Worm (Caenorhabditis elegans) whole organism, mixed stage, embryonic: ENCODE data around the gene C33F10.12.
A peak's percentile ranks its signal among the peaks of the same experiment; 100 is the strongest.

Experiments used
- M03D4.4 ChIP-seq: sonication (generic microtip); optimal IDR thresholded peaks from 2 replicates; lab custom pipeline; 2017; ENCODE audit warnings: mild to moderate bottlenecking, missing genetic modification characterization, missing compliant biosample characterization
- bed-3 ChIP-seq: fragments of 200-800 bp; sonication (Bioruptor generic); optimal IDR thresholded peaks from 3 replicates; lab custom pipeline; 2018; ENCODE audit warnings: mild to moderate bottlenecking, missing genetic modification characterization, moderate library complexity, missing compliant biosample characterization
- blmp-1 ChIP-seq: fragments of 150-350 bp; optimal IDR thresholded peaks from 2 replicates; lab custom pipeline; 2014; ENCODE audit warnings: missing biosample characterization, missing genetic modification characterization
- ceh-39 ChIP-seq: fragments of 150-350 bp; optimal IDR thresholded peaks from 2 replicates; lab custom pipeline; 2014; ENCODE audit warnings: missing biosample characterization, missing genetic modification characterization
- ceh-43 ChIP-seq: fragments of 200-800 bp; sonication (Bioruptor generic); optimal IDR thresholded peaks from 2 replicates; lab custom pipeline; 2018; ENCODE audit warnings: mild to moderate bottlenecking, missing genetic modification characterization, moderate library complexity, missing compliant biosample characterization
- ceh-83 ChIP-seq: fragments of 200-800 bp; sonication (Bioruptor generic); optimal IDR thresholded peaks from 2 replicates; lab custom pipeline; 2018; ENCODE audit warnings: mild to moderate bottlenecking, missing genetic modification characterization, missing compliant biosample characterization
- ces-1 ChIP-seq: fragments of 150-350 bp; optimal IDR thresholded peaks from 2 replicates; lab custom pipeline; 2014; ENCODE audit warnings: missing biosample characterization, missing genetic modification reagents, missing genetic modification characterization
- drap-1 ChIP-seq: fragments of 200-800 bp; sonication (Bioruptor generic); optimal IDR thresholded peaks from 3 replicates; lab custom pipeline; 2018; ENCODE audit warnings: mild to moderate bottlenecking, missing genetic modification characterization, missing compliant biosample characterization
- elt-1 ChIP-seq: sonication (generic microtip); optimal IDR thresholded peaks from 2 replicates; lab custom pipeline; 2017; ENCODE audit warnings: missing genetic modification characterization, mild to moderate bottlenecking, missing compliant biosample characterization, antibody characterized with exemption, moderate library complexity, borderline replicate concordance; ENCODE audit not compliant: insufficient read depth
- flh-1 ChIP-seq: fragments of 200-800 bp; sonication (Bioruptor generic); optimal IDR thresholded peaks from 2 replicates; lab custom pipeline; 2018; ENCODE audit warnings: mild to moderate bottlenecking, missing genetic modification characterization, moderate library complexity, missing compliant biosample characterization
- ham-2 ChIP-seq: fragments of 200-800 bp; sonication (Bioruptor generic); optimal IDR thresholded peaks from 2 replicates; lab custom pipeline; 2018; ENCODE audit warnings: mild to moderate bottlenecking, missing genetic modification characterization, missing compliant biosample characterization
- hlh-1 ChIP-seq: fragments of 150-350 bp; optimal IDR thresholded peaks from 2 replicates; lab custom pipeline; 2014; ENCODE audit warnings: missing biosample characterization, missing genetic modification reagents, missing genetic modification characterization
- lin-13 ChIP-seq: fragments of 150-350 bp; optimal IDR thresholded peaks from 2 replicates; lab custom pipeline; 2014; ENCODE audit warnings: missing biosample characterization, missing genetic modification characterization
- lsy-2 ChIP-seq: fragments of 150-350 bp; optimal IDR thresholded peaks from 2 replicates; lab custom pipeline; 2014; ENCODE audit warnings: missing biosample characterization, missing genetic modification characterization
- mab-5 ChIP-seq: fragments of 150-350 bp; optimal IDR thresholded peaks from 2 replicates; lab custom pipeline; 2014; ENCODE audit warnings: missing biosample characterization, missing genetic modification characterization
- mep-1 ChIP-seq: fragments of 150-350 bp; optimal IDR thresholded peaks from 2 replicates; lab custom pipeline; 2017; ENCODE audit warnings: missing biosample characterization, missing genetic modification reagents, missing genetic modification characterization, inconsistent platforms
- nhr-12 ChIP-seq: fragments of 150-350 bp; optimal IDR thresholded peaks from 2 replicates; lab custom pipeline; 2014; ENCODE audit warnings: missing biosample characterization, missing genetic modification characterization
- nhr-2 ChIP-seq: fragments of 150-350 bp; optimal IDR thresholded peaks from 2 replicates; lab custom pipeline; 2014; ENCODE audit warnings: missing biosample characterization, missing genetic modification characterization
- nhr-237 ChIP-seq: fragments of 150-350 bp; optimal IDR thresholded peaks from 2 replicates; lab custom pipeline; 2014; ENCODE audit warnings: missing biosample characterization, missing genetic modification characterization
- nhr-28 ChIP-seq: fragments of 150-350 bp; optimal IDR thresholded peaks from 2 replicates; lab custom pipeline; 2014; ENCODE audit warnings: missing biosample characterization, missing genetic modification characterization
- nhr-76 ChIP-seq: sonication (generic microtip); optimal IDR thresholded peaks from 2 replicates; lab custom pipeline; 2017; ENCODE audit warnings: missing biosample characterization, missing genetic modification characterization
- pha-4 ChIP-seq: fragments of 150-350 bp; optimal IDR thresholded peaks from 2 replicates; lab custom pipeline; 2018; ENCODE audit warnings: missing biosample characterization, missing genetic modification reagents, missing genetic modification characterization
- sem-2 ChIP-seq: fragments of 200-800 bp; sonication (Bioruptor generic); optimal IDR thresholded peaks from 2 replicates; lab custom pipeline; 2018; ENCODE audit warnings: mild to moderate bottlenecking, missing genetic modification characterization, missing compliant biosample characterization
- snpc-4 ChIP-seq: fragments of 150-350 bp; optimal IDR thresholded peaks from 2 replicates; lab custom pipeline; 2014; ENCODE audit warnings: missing biosample characterization, missing genetic modification characterization
- sptf-1 ChIP-seq: sonication (generic microtip); optimal IDR thresholded peaks from 2 replicates; lab custom pipeline; 2017; ENCODE audit warnings: mild to moderate bottlenecking, missing genetic modification characterization, moderate library complexity, missing compliant biosample characterization
- tbx-8 ChIP-seq: fragments of 200-800 bp; sonication (Bioruptor generic); optimal IDR thresholded peaks from 2 replicates; lab custom pipeline; 2018; ENCODE audit warnings: mild to moderate bottlenecking, missing genetic modification characterization, moderate library complexity, missing compliant biosample characterization
- unc-39 ChIP-seq: fragments of 150-350 bp; optimal IDR thresholded peaks from 2 replicates; lab custom pipeline; 2014; ENCODE audit warnings: missing biosample characterization, missing genetic modification characterization
- unc-62 ChIP-seq: fragments of 150-350 bp; optimal IDR thresholded peaks from 2 replicates; lab custom pipeline; 2014; ENCODE audit warnings: missing biosample characterization, missing genetic modification reagents, missing genetic modification characterization
- zip-8 ChIP-seq: fragments of 150-350 bp; optimal IDR thresholded peaks from 2 replicates; lab custom pipeline; 2014; ENCODE audit warnings: missing biosample characterization, missing genetic modification characterization
- ztf-11 ChIP-seq: fragments of 150-350 bp; optimal IDR thresholded peaks from 2 replicates; lab custom pipeline; 2014; ENCODE audit warnings: missing biosample characterization, missing genetic modification characterization

C33F10.12 gene

DNA sequence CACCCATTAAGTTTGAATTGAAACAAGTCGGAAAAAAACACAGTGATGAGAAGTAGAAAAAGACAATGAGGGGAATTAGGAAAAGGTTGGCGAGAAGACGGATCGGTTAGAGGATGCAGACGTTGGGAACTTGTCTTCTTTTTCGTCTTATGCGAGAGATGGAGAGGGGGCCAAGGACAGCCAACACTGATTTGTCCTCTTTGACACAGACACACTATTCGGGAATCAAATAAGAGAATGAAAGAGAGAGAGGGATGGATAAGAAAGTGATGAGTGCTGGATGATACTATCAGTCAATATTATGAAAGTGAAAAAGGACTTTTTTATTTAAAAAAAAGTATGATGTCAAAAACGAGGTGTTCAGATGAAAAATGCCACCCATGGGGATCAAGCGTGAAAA is 15.8 kb downstream of the C33F10.12 start, which contains the start of gene lact-5:
Gene lact-5, minus strand, starts transcription at position 1 of the 400 bp plus-strand sequence.
- TF ChIP-seq hlh-1 (tag; lab: Kevin White, UChicago) (no peak), blmp-1 (peak; percentile 69), nhr-76 (tag; lab: Kevin White, UChicago) (no peak)
- TF ChIP-seq, all 35 proteins: peak for 1

- TF ChIP-seq ztf-11, result no peak
- no peak for TF ChIP-seq sptf-1 (tag; lab: Kevin White, UChicago)
- no peak for TF ChIP-seq snpc-4 (tag; lab: Kevin White, UChicago)
- no peak for TF ChIP-seq sem-2 (GFP tag; lab: Kevin White, UChicago)
- TF ChIP-seq unc-62 (GFP tag; lab: Kevin White, UChicago), result no peak
- TF ChIP-seq drap-1, result no peak
- no peak for TF ChIP-seq flh-1
- no peak for TF ChIP-seq bed-3 (GFP tag; lab: Kevin White, UChicago)
- TF ChIP-seq ham-2 (GFP tag; lab: Kevin White, UChicago), result no peak
- no peak for TF ChIP-seq pha-4 (tag; lab: Kevin White, UChicago)
- no peak for TF ChIP-seq unc-39 (tag; lab: Kevin White, UChicago)
- no peak for TF ChIP-seq mab-5 (tag; lab: Kevin White, UChicago)
- no peak for TF ChIP-seq mep-1
- no peak for TF ChIP-seq nhr-28
- TF ChIP-seq lin-13 (tag; lab: Kevin White, UChicago), result no peak
- TF ChIP-seq elt-1 (tag; lab: Kevin White, UChicago), result no peak
- TF ChIP-seq ceh-83, result no peak
- no peak for TF ChIP-seq nhr-12
- no peak for TF ChIP-seq nhr-2 (tag; lab: Kevin White, UChicago)
- TF ChIP-seq, all 35 proteins: peak for 0
Measured at ce11 chrII:4818780-4819179, 18.8 kb downstream of the C33F10.12 start.

ce11 chrII:4815356-4815755 is 22.2 kb downstream of the C33F10.12 start:
- TF ChIP-seq M03D4.4 (tag; lab: Kevin White, UChicago), result no peak
- no peak for TF ChIP-seq sem-2 (GFP tag; lab: Kevin White, UChicago)
- no peak for TF ChIP-seq ceh-39 (tag; lab: Kevin White, UChicago)
- TF ChIP-seq mab-5 (tag; lab: Kevin White, UChicago), result no peak
- TF ChIP-seq elt-1 (tag; lab: Kevin White, UChicago), result no peak
- TF ChIP-seq ceh-43 (GFP tag; lab: Kevin White, UChicago), result no peak
- TF ChIP-seq nhr-2 (tag; lab: Kevin White, UChicago), result no peak
- TF ChIP-seq ceh-83, result no peak
- TF ChIP-seq drap-1, result no peak
- no peak for TF ChIP-seq zip-8 (tag; lab: Kevin White, UChicago)
- no peak for TF ChIP-seq lsy-2
- no peak for TF ChIP-seq unc-62 (GFP tag; lab: Kevin White, UChicago)

ce11 chrII:4811986-4812385 is 25.6 kb downstream of the C33F10.12 start, which contains the start of gene rig-6:
rig-6 (minus strand) TSS chrII:4812086.
- TF ChIP-seq nhr-237 (tag; lab: Kevin White, UChicago) (no peak), hlh-1 (tag; lab: Kevin White, UChicago) (no peak), nhr-12 (no peak)

DNA sequence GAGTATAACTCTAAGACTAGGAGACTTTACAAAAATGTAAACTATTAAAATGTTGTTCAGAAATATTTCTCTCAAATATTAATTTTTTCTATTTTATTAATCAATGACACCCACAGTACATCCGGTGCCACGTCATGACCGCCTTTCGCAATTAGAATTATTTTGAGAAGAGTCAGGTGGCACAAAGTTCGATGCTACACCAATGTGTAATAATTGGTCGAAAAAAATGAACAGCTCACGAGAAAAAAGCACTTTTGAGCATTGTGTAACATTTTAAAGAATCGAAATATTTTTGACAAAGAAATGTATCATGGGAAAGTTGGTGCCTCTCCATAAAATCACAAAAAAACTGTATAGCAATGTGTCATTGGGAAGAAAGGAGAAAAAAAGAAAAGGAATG is 30.8 kb downstream of the C33F10.12 start:
- TF ChIP-seq ceh-43 (GFP tag; lab: Kevin White, UChicago) (no peak), tbx-8 (GFP tag; lab: Kevin White, UChicago) (no peak), hlh-1 (tag; lab: Kevin White, UChicago) (peak; percentile 27)

DNA sequence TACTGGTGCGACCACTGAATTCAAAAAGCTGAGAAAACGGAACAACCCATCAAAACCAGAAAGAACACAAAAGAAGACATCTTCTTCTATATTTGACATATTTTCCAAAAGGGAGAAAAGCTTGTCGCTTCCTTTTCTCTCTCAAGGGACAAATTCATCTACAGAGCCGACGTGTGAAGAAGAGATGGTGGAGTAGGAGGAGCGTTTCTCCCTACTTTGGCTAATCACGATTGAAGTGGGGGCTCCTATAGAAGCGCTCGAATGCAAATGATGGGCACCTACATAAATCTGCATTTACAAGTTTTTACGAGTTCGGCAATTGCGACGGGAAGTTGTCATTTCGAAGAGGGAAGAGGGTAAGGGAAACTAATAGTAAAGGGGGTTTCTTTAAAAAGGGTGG is 31.3 kb downstream of the C33F10.12 start:
- TF ChIP-seq ces-1 (GFP tag; lab: Kevin White, UChicago) (peak; percentile 12), tbx-8 (GFP tag; lab: Kevin White, UChicago) (no peak), nhr-2 (tag; lab: Kevin White, UChicago) (no peak)
